Fruit fly (Drosophila melanogaster) whole organism, pupa: ENCODE measurements around the gene CG5892.

Experiments
- CG14655 ChIP-seq: fragments of 200-800 bp; sonication (Bioruptor generic); optimal IDR thresholded peaks from 3 replicates; lab custom pipeline; 2017; ENCODE audit warnings: mild to moderate bottlenecking, missing biosample characterization, missing genetic modification reagents, missing genetic modification characterization
- CG15710 ChIP-seq: fragments of 200-800 bp; sonication (Bioruptor generic); optimal IDR thresholded peaks from 2 replicates; lab custom pipeline; 2018; ENCODE audit warnings: missing biosample characterization, mild to moderate bottlenecking, missing genetic modification characterization, moderate library complexity
- CG4496 ChIP-seq: fragments of 200-800 bp; sonication (Bioruptor generic); IDR thresholded peaks from 3 replicates; pipeline ENCODE4 v1.3.6; 2022; ENCODE audit warnings: missing biosample characterization, missing genetic modification characterization
- EcR ChIP-seq: fragments of 200-800 bp; sonication (Bioruptor generic); optimal IDR thresholded peaks from 3 replicates; lab custom pipeline; 2019; ENCODE audit warnings: missing biosample characterization, missing genetic modification characterization, mild to moderate bottlenecking, moderate library complexity, missing genetic modification reagents
- Snoo ChIP-seq: fragments of 200-800 bp; sonication (Bioruptor generic); optimal IDR thresholded peaks from 3 replicates; lab custom pipeline; 2017; ENCODE audit warnings: missing biosample characterization, mild to moderate bottlenecking, missing genetic modification characterization, inconsistent platforms
- gl ChIP-seq: fragments of 200-800 bp; sonication (Bioruptor generic); optimal IDR thresholded peaks from 2 replicates; lab custom pipeline; 2018; ENCODE audit warnings: missing biosample characterization, mild to moderate bottlenecking, missing genetic modification characterization

- no peak for TF ChIP-seq CG15710 (tag; lab: Kevin White, UChicago)
- TF ChIP-seq gl (tag; lab: Kevin White, UChicago), result no peak
- no peak for TF ChIP-seq EcR (GFP tag; lab: Kevin White, UChicago)
- TF ChIP-seq CG14655 (GFP tag; lab: Kevin White, UChicago), result no peak
- TF ChIP-seq CG4496, result peak; percentile 66; the same call in 1 of the 3 replicates
- no peak for TF ChIP-seq Snoo (tag; lab: Kevin White, UChicago)
Observed at dm6 chr3R:21246492-21247061, 4.2 kb downstream of the CG5892 start, which contains the start of gene ETHR.
